Worm (Caenorhabditis elegans) whole organism, L4/young adult: ENCODE results near the gene vab-2.

ENCODE experiments used
- W03F9.2 ChIP-seq: fragments of 150-350 bp; optimal IDR thresholded peaks from 2 replicates; lab custom pipeline; 2014; ENCODE audit warnings: missing biosample characterization, missing genetic modification characterization
- dao-5 ChIP-seq: sonication (generic microtip); optimal IDR thresholded peaks from 2 replicates; lab custom pipeline; 2016; ENCODE audit warnings: missing genotype, missing genetic modification characterization, moderate library complexity, missing compliant biosample characterization
- him-1 ChIP-seq: sonication (generic microtip); optimal IDR thresholded peaks from 2 replicates; lab custom pipeline; 2016; ENCODE audit warnings: missing genotype, missing genetic modification reagents, missing genetic modification characterization, missing compliant biosample characterization

Gene vab-2

DNA sequence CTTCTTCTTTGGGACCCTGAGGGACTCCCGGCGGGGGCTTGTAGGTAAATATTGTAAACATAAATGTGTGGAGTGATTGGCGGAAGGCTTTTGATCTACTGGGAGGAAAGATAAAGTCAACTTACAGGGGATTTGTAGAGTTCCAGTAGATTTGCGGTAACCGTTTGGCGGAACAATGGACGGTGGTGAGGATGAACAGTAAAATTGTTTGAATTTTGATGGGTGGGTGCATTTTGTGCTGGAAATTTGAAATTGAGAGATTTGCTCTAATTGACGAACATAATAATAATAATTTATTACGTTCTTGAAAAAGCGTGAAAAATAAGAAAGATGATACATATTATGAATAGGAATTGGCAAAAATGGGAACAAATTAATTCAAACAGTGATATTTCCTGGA is at the start of gene vab-2:
Gene vab-2, minus strand, starts transcription at position 238 of the 400 bp plus-strand sequence.
- no peak for TF ChIP-seq him-1 (tag; lab: Kevin White, UChicago)
- no peak for TF ChIP-seq dao-5 (tag; lab: Kevin White, UChicago)
- TF ChIP-seq W03F9.2 (tag; lab: Kevin White, UChicago) = no peak

DNA sequence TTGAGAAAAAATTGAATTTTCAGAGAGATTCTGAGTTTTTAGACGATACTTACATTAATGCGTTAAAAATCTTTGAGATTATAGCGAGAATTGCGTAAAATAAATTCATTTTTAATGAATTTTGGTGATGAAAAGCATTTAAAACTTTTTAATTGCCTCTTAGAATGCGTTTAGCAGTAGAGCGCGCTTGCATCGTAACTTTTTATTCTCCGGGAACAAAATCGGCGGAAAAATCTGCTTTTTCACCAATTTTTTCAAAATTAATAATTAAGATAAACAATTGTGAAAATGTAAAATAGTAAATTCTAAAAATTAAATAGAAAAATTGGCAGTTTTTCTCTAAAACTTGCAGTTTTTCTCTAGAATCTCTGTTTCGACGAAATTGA is 48.6 kb upstream of the vab-2 start:
- TF ChIP-seq him-1 (tag; lab: Kevin White, UChicago) (no peak), W03F9.2 (tag; lab: Kevin White, UChicago) (no peak), dao-5 (tag; lab: Kevin White, UChicago) (no peak)

DNA sequence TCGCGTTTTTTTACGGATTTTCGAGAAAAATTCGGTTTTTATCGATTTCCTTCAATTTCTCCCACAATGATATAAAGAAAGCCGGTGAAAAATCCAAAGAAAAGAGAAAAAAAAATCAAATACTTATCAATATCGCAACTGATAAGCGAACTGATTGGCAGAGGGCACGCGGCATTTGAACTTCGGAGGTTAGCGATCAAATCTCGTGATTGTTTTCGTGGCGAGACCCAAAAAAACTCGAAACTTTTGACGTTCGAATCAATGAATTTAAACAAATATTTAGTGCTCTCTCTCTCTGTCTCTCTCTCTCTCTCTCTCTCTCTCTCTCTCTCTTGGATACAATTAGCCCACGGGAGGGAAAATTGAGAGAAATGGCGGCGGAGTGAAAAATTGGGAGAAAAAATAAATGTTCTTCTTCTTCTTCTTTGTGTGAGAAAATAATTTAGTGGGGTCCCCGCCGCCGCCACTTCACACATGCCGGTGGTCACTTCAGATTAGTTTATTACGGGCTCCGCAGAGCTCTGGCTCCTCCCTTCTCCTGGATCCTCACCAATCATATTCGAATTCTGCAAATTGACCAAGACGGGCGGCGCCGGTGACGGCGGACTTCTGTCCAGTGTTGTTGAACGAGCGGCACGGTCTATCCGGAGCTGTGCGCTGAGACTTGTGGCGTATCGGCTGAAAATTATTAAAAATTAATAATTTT is 48.1 kb upstream of the vab-2 start:
- TF ChIP-seq him-1 (tag; lab: Kevin White, UChicago) (no peak), dao-5 (tag; lab: Kevin White, UChicago) (no peak), W03F9.2 (tag; lab: Kevin White, UChicago) (no peak)

DNA sequence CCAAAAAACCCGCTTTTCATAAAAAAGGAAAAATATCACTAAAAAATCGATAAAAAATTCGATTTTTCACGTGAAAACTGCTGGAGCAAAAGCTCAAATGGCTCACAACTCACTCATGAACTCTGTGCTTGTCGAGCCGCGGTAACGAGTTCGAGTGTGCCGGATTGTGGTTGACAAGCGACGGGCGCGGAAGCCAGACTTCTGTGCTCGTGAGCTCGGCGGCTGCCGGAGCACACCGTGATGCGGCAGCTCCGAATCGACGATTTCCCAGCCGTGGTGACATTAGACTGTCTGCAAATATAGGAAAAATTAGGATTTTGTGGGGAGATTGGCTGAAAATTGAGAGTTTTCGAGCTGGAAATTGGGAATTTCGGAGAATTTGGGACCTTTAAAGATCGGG is 46.2 kb upstream of the vab-2 start:
- TF ChIP-seq W03F9.2 (tag; lab: Kevin White, UChicago) (no peak), him-1 (tag; lab: Kevin White, UChicago) (no peak), dao-5 (tag; lab: Kevin White, UChicago) (no peak)

DNA sequence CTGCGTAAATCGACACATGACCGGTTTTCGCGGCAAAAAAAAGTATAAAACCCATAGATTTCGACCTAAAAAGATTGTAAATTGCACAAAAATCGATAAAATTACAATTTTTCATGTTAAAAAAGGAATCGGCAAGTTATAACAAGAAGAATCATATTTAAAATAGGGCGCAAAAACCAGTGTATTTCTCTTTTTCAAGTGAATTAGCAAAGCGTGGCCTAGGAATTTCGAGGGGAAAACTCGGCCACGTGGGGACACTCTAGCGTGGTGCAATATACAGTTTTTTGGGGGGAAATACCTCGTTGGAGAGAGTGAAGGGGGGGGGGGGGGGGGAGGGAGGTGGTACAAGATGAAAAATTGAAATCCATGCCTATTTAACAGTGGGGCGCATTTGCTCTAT is 40.9 kb upstream of the vab-2 start:
- TF ChIP-seq dao-5 (tag; lab: Kevin White, UChicago) (no peak), W03F9.2 (tag; lab: Kevin White, UChicago) (no peak), him-1 (tag; lab: Kevin White, UChicago) (no peak)

DNA sequence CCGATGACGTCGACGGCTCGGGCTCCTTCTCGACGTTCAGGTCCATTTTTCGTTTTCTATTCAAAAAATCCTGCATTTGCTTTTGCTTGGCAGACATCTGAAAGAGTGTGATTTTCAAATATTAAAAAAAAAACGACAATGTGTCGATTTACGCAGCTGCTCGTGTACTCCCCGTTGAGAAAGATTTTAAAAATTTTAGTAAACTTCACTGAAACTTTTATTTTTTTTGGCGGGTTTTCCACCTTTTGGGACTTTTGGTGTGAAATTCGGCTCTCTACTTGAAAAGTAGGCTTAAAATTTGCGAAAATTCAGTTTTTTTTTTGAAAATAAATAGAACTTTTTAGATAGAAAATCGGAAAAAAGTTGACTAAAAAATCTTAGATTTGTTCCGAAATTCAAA is 40.5 kb upstream of the vab-2 start, which contains the start of gene M02B7.7:
Gene M02B7.7, minus strand, starts transcription at position 101 of the 400 bp plus-strand sequence.
- TF ChIP-seq dao-5 (tag; lab: Kevin White, UChicago) (no peak), him-1 (tag; lab: Kevin White, UChicago) (no peak), W03F9.2 (tag; lab: Kevin White, UChicago) (no peak)

DNA sequence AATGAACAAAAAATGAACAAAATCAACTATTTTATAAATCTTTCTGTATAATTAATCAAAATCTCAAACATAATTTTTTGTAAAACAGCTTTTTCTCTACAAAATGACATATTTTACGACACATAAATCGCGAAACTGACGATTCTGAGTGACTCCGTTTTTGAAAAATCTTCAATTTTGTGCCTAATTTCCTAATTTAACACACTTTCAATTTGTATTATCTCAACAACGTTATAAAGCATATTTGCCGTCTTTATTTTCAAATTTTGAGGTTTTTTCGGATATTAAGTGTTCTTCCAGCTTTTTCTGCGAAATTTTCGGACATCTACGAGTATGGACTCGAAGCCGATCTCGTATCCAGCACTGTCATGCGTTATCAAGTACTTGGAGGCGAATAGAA is 38.6 kb upstream of the vab-2 start, which contains the start of gene fbxc-47:
Gene fbxc-47, plus strand, starts transcription at position 301 of the 400 bp plus-strand sequence.
- TF ChIP-seq dao-5 (tag; lab: Kevin White, UChicago) = no peak
- no peak for TF ChIP-seq W03F9.2 (tag; lab: Kevin White, UChicago)

DNA sequence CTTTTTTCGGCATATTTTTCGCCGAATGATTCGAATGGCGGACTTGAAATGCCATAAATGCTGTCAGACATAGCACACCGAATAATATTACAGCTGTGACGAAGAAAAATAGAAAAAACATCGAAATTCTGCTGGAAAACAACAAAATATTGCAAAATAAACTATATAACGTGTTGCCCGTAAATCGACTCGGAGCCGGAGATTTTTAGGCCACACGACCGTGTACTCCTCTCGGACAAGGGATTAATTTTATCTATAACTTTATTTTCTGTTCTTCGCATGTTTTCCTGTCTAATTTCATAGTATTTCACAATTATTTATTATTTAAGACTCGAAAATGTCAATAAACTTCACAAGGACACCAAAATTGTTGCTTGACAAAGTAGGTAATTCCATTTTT is 36.6 kb upstream of the vab-2 start, which contains the start of the genes algn-14 and M02B7.2:
Gene algn-14, minus strand, starts transcription at position 175 of the 400 bp plus-strand sequence.
Gene M02B7.2, plus strand, starts transcription at position 330 of the 400 bp plus-strand sequence.
- TF ChIP-seq dao-5 (tag; lab: Kevin White, UChicago) = no peak
- peak; percentile 49 for TF ChIP-seq W03F9.2 (tag; lab: Kevin White, UChicago)

DNA sequence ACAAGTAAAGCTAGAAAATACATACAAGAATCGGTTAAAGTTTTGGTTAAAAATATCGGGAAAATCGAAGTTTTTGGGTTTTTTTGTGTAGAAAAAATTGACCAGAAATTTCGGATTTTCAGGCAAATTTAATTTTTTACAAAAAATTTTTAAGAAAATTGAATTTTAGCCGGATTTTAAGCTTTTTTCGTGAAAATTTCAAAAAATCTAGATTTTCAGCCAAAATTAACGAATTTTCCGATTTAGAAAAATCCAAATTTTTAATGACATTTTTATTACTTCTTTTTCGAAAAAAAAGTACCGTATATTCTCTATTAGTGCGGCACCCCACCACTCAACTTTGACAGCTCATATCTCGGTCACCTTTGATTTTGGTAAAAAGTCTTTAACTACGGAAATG is 34.3 kb upstream of the vab-2 start, which contains the start of gene osm-3:
Gene osm-3, minus strand, starts transcription at position 101 of the 400 bp plus-strand sequence.
- TF ChIP-seq W03F9.2 (tag; lab: Kevin White, UChicago) = no peak
- TF ChIP-seq dao-5 (tag; lab: Kevin White, UChicago) = no peak
- no peak for TF ChIP-seq him-1 (tag; lab: Kevin White, UChicago)

DNA sequence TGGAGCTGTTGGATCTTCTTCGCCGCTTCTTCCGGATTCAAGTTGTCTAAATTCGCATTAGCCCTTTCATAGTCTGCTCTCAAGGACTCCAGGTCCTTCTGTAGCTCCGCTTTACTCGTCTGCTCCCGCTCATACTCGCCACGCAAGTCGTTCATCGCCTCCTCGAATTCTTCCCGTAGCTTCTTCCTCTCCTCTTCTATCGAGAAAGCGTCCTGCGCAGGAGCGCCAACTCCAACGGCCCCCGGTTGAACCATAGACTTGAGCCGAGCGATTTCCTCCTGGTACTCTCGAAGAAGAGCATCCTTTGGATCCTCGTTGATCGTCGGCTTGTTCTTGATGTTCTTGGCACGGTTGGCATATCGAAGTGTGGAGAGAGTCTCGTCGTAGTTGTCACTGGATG is 30.8 kb upstream of the vab-2 start:
- no peak for TF ChIP-seq W03F9.2 (tag; lab: Kevin White, UChicago)

DNA sequence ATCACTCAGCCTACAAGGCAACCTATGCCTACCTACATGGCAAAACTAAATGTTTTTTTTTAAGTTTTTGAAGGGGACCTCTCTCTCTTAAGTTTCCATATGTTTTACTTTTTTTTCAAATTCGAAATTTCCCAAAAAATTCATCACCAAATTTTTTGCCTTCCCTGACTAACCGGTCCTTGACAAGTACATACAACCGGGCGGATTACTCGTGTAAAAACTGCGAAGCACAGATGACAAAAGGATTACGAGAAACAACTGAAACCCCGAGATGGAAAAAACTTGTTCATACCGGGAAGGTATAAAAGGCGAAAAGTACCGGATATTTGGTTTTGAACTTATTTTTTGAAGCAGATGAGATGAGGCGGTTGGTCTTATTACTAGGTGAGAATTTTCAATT is 27.8 kb upstream of the vab-2 start, which contains the start of gene K09B3.1:
Gene K09B3.1, plus strand, starts transcription at position 301 of the 400 bp plus-strand sequence.
- TF ChIP-seq him-1 (tag; lab: Kevin White, UChicago) (no peak), dao-5 (tag; lab: Kevin White, UChicago) (no peak), W03F9.2 (tag; lab: Kevin White, UChicago) (no peak)

DNA sequence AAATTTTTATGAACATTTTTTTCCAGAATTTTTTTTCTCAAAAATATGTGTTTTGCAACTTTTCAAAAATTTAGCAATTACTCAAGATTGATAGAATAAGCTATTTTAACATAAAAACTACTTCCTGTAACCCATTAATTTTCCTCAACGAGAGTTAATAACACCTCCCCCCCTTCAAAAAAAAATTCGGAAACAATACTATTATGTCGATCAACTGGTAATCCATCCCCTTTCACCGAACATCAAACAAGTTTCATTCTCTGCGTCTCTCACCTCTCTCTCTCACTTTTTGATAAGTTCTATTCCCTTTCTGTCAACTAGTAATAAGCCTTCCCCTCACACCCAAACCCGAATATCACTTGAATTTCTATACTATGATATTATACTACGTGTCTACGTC is 17.3 kb upstream of the vab-2 start, which contains the start of gene glct-6:
Gene glct-6, plus strand, starts transcription at position 301 of the 400 bp plus-strand sequence.
- no peak for TF ChIP-seq him-1 (tag; lab: Kevin White, UChicago)
- no peak for TF ChIP-seq W03F9.2 (tag; lab: Kevin White, UChicago)
- TF ChIP-seq dao-5 (tag; lab: Kevin White, UChicago) = no peak

DNA sequence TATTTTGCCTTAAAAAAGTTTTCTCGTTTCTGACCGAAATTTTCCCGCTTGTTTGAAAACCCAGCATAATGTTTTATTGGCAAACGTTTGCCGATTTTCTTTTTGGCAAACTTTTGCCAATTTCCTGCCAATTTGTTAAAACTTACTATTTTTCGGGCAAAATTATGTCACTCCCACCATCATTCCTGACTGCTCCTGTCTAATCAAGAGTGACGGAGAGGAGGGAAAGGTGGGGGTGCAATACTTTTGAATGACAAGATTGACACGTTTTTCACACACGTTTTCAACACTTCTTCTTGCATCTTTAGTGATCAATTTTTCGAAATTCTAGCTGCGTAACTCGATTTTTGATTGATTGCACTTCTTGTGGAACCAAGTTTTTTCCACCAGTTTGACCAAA is 14.9 kb upstream of the vab-2 start:
- TF ChIP-seq dao-5 (tag; lab: Kevin White, UChicago) = no peak
- no peak for TF ChIP-seq him-1 (tag; lab: Kevin White, UChicago)
- TF ChIP-seq W03F9.2 (tag; lab: Kevin White, UChicago) = no peak

DNA sequence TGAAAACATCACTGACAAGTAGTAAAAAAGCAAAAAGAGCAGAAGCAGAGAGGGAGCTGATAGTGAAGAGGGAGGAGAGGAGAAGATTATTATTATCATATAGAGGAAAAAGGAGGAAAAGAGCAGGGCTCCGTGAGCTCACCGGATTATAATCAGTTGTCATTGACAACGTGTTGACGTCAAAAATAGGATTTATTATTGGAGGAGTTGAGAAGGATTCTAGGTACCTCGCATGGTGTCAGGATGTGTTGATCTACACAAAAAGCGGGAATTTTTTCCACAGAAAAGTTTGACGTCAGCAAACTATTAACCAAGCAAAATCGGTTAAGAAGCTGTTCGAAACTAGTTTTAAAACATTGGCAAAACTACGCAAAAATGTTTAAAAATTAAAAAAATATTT is 7.5 kb upstream of the vab-2 start:
- TF ChIP-seq W03F9.2 (tag; lab: Kevin White, UChicago) (no peak), him-1 (tag; lab: Kevin White, UChicago) (no peak), dao-5 (tag; lab: Kevin White, UChicago) (no peak)
